Worm (Caenorhabditis elegans) whole organism, early embryonic: ENCODE results near the gene pigt-1.

Experiments
- B0310.2 ChIP-seq: sonication (generic microtip); optimal IDR thresholded peaks from 2 replicates; lab custom pipeline; 2016; ENCODE audit warnings: mild to moderate bottlenecking, missing genetic modification characterization, missing compliant biosample characterization
- F13C5.2 ChIP-seq: sonication (generic microtip); optimal IDR thresholded peaks from 2 replicates; lab custom pipeline; 2017; ENCODE audit warnings: mild to moderate bottlenecking, missing genetic modification characterization, inconsistent platforms, missing compliant biosample characterization
- aly-1 ChIP-seq: sonication (generic microtip); optimal IDR thresholded peaks from 2 replicates; lab custom pipeline; 2016; ENCODE audit warnings: missing genetic modification characterization, missing compliant biosample characterization
- ama-1 ChIP-seq: fragments of 150-350 bp; optimal IDR thresholded peaks from 2 replicates; lab custom pipeline; 2014
- ceh-13 ChIP-seq: fragments of 200-800 bp; sonication (Bioruptor generic); optimal IDR thresholded peaks from 2 replicates; lab custom pipeline; 2018; ENCODE audit warnings: mild to moderate bottlenecking, missing genetic modification characterization, missing compliant biosample characterization
- ceh-36 ChIP-seq: sonication (generic microtip); optimal IDR thresholded peaks from 2 replicates; lab custom pipeline; 2016; ENCODE audit warnings: missing genetic modification characterization, inconsistent platforms, missing compliant biosample characterization
- ets-7 ChIP-seq: sonication (generic microtip); optimal IDR thresholded peaks from 2 replicates; lab custom pipeline; 2016; ENCODE audit warnings: missing genotype, missing genetic modification characterization, missing compliant biosample characterization
- flt-1 ChIP-seq: fragments of 200-800 bp; sonication (Bioruptor generic); IDR thresholded peaks from 2 replicates; pipeline ENCODE4 v1.3.6; 2022; ENCODE audit warnings: missing genetic modification characterization, missing compliant biosample characterization
- hmbx-1 ChIP-seq: sonication (generic microtip); optimal IDR thresholded peaks from 2 replicates; lab custom pipeline; 2016; ENCODE audit warnings: mild to moderate bottlenecking, missing genetic modification characterization, missing compliant biosample characterization
- hmg-4 ChIP-seq: fragments of 200-800 bp; sonication (Bioruptor generic); optimal IDR thresholded peaks from 2 replicates; lab custom pipeline; 2018; ENCODE audit warnings: mild to moderate bottlenecking, missing genetic modification characterization, missing compliant biosample characterization
- hnd-1 ChIP-seq: sonication (generic microtip); optimal IDR thresholded peaks from 2 replicates; lab custom pipeline; 2016; ENCODE audit warnings: missing genetic modification characterization, missing compliant biosample characterization
- pes-1 ChIP-seq: fragments of 200-800 bp; sonication (Bioruptor generic); IDR thresholded peaks from 2 replicates; pipeline ENCODE4 v1.3.6; 2022; ENCODE audit warnings: missing genetic modification reagents, missing genetic modification characterization, missing compliant biosample characterization
- scrt-1 ChIP-seq: fragments of 200-800 bp; sonication (Bioruptor generic); IDR thresholded peaks from 2 replicates; pipeline ENCODE4 v1.3.6; 2022; ENCODE audit warnings: missing genetic modification characterization, missing compliant biosample characterization
- sea-1 ChIP-seq: fragments of 200-800 bp; sonication (Bioruptor generic); conservative IDR thresholded peaks from 2 replicates; pipeline ENCODE4 v1.3.6; 2022; ENCODE audit warnings: missing genetic modification characterization, missing compliant biosample characterization
- tbx-11 ChIP-seq: fragments of 200-800 bp; sonication (Bioruptor generic); IDR thresholded peaks from 2 replicates; pipeline ENCODE4 v1.3.6; 2022; ENCODE audit warnings: missing genetic modification characterization, missing compliant biosample characterization
- tbx-37 ChIP-seq: fragments of 200-800 bp; sonication (Bioruptor generic); conservative IDR thresholded peaks from 2 replicates; pipeline ENCODE4 v1.3.6; 2022; ENCODE audit warnings: missing genetic modification reagents, missing genetic modification characterization, missing compliant biosample characterization
- tra-4 ChIP-seq: sonication (generic microtip); optimal IDR thresholded peaks from 2 replicates; lab custom pipeline; 2017; ENCODE audit warnings: missing genetic modification characterization, missing compliant biosample characterization

pigt-1 gene

ce11 chrV:10937294-10937693 lies 21.3 kb downstream of the pigt-1 start:
- no peak for TF ChIP-seq hmbx-1 (tag; lab: Kevin White, UChicago)
- TF ChIP-seq hnd-1, result no peak
- no peak for TF ChIP-seq tbx-11 (GFP tag; lab: Robert Waterston, UW)
- no peak for TF ChIP-seq tra-4 (tag; lab: Kevin White, UChicago)
- TF ChIP-seq F13C5.2 (tag; lab: Kevin White, UChicago), result no peak
- no peak for TF ChIP-seq ets-7 (tag; lab: Kevin White, UChicago)
- TF ChIP-seq ama-1 (lab: Kevin White, UChicago), result no peak
- no peak for TF ChIP-seq tbx-37 (GFP tag; lab: Robert Waterston, UW)
- no peak for TF ChIP-seq hmg-4 (GFP tag; lab: Kevin White, UChicago)
- TF ChIP-seq pes-1 (GFP tag; lab: Robert Waterston, UW), result no peak
- no peak for TF ChIP-seq ceh-36 (tag; lab: Kevin White, UChicago)
- TF ChIP-seq B0310.2, result no peak
- no peak for TF ChIP-seq scrt-1 (GFP tag; lab: Robert Waterston, UW)
- no peak for TF ChIP-seq sea-1 (GFP tag; lab: Robert Waterston, UW)
- no peak for TF ChIP-seq ceh-13 (GFP tag; lab: Kevin White, UChicago)
- no peak for TF ChIP-seq aly-1 (tag; lab: Kevin White, UChicago)
- TF ChIP-seq flt-1, result no peak

ce11 chrV:10936681-10937080 lies 21.9 kb downstream of the pigt-1 start, which contains the start of gene F17C11.12:
Gene F17C11.12 (minus strand): TSS chrV:10936920.
- TF ChIP-seq tra-4 (tag; lab: Kevin White, UChicago), result no peak
- TF ChIP-seq scrt-1 (GFP tag; lab: Robert Waterston, UW), result no peak
- TF ChIP-seq tbx-11 (GFP tag; lab: Robert Waterston, UW), result no peak
- no peak for TF ChIP-seq ceh-36 (tag; lab: Kevin White, UChicago)
- TF ChIP-seq flt-1, result no peak
- no peak for TF ChIP-seq hmbx-1 (tag; lab: Kevin White, UChicago)
- TF ChIP-seq hnd-1, result no peak
- TF ChIP-seq pes-1 (GFP tag; lab: Robert Waterston, UW), result no peak
- no peak for TF ChIP-seq ama-1 (lab: Kevin White, UChicago)
- no peak for TF ChIP-seq ets-7 (tag; lab: Kevin White, UChicago)
- no peak for TF ChIP-seq sea-1 (GFP tag; lab: Robert Waterston, UW)

DNA sequence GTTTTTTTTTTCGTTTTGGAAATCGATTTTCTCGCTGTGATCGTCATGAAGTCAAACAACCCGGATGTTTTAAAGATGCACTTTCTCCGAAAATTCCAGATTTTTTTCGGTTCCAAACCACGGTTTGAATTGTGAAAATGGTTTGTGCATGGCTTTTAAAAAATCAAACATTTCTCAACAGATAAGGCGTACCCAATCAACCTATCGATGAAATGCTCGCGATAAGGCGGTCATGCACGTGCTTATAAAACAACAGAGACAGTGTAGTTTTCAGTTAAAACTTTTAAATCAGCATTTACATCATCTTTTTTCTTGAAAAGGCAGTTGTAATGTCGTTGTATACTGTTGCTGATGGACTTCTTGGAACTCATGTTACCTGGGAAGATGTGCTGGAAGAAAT lies 26.2 kb downstream of the pigt-1 start, which contains the start of gene F58B4.5:
Gene F58B4.5 (plus strand): TSS at position 283 of the 400 bp plus-strand sequence.
- TF ChIP-seq tbx-37 (GFP tag; lab: Robert Waterston, UW) (no peak), scrt-1 (GFP tag; lab: Robert Waterston, UW) (no peak), F13C5.2 (tag; lab: Kevin White, UChicago) (no peak), ama-1 (lab: Kevin White, UChicago) (no peak), hnd-1 (no peak), B0310.2 (no peak)

ce11 chrV:10931189-10931588 lies 27.4 kb downstream of the pigt-1 start, which contains the start of gene scvp-1:
Gene scvp-1 (minus strand): TSS chrV:10931289.
- TF ChIP-seq tbx-11 (GFP tag; lab: Robert Waterston, UW) (no peak), B0310.2 (no peak), aly-1 (tag; lab: Kevin White, UChicago) (no peak), ceh-36 (tag; lab: Kevin White, UChicago) (no peak), ceh-13 (GFP tag; lab: Kevin White, UChicago) (no peak), pes-1 (GFP tag; lab: Robert Waterston, UW) (no peak), ama-1 (lab: Kevin White, UChicago) (no peak), sea-1 (GFP tag; lab: Robert Waterston, UW) (no peak)

DNA sequence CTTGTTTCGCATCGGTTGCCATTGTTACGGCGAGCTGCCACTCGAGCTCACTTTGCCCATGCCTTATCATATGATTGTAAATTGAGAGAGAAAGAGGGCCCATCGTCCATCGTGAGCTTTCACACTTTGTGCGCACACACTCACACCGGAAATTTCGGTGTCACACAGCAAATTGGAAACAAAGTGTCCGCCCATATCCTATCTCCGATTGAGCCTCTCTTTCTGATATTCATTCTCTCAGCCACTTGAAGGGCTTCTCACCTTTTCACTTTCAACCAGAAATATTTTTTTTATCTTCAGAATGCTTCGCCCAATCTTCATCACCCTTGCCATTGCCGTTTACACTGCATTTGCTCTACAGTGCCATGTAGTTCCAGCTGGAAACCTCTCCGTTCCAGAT lies 29.1 kb downstream of the pigt-1 start, which contains the start of gene F58B4.3:
Gene F58B4.3 (plus strand): TSS at position 301 of the 400 bp plus-strand sequence.
- no peak for TF ChIP-seq B0310.2
- TF ChIP-seq hnd-1, result no peak
- TF ChIP-seq hmg-4 (GFP tag; lab: Kevin White, UChicago), result no peak
- no peak for TF ChIP-seq ets-7 (tag; lab: Kevin White, UChicago)
- TF ChIP-seq tbx-37 (GFP tag; lab: Robert Waterston, UW), result no peak
- no peak for TF ChIP-seq scrt-1 (GFP tag; lab: Robert Waterston, UW)
- TF ChIP-seq aly-1 (tag; lab: Kevin White, UChicago), result no peak
- no peak for TF ChIP-seq tbx-11 (GFP tag; lab: Robert Waterston, UW)
- TF ChIP-seq hmbx-1 (tag; lab: Kevin White, UChicago), result no peak
- TF ChIP-seq pes-1 (GFP tag; lab: Robert Waterston, UW), result no peak
- TF ChIP-seq tra-4 (tag; lab: Kevin White, UChicago), result no peak
- TF ChIP-seq ceh-36 (tag; lab: Kevin White, UChicago), result no peak
- TF ChIP-seq F13C5.2 (tag; lab: Kevin White, UChicago), result no peak
- TF ChIP-seq ama-1 (lab: Kevin White, UChicago), result no peak
- no peak for TF ChIP-seq sea-1 (GFP tag; lab: Robert Waterston, UW)
- no peak for TF ChIP-seq ceh-13 (GFP tag; lab: Kevin White, UChicago)
- TF ChIP-seq flt-1, result no peak

- TF ChIP-seq flt-1, result no peak
- no peak for TF ChIP-seq tbx-37 (GFP tag; lab: Robert Waterston, UW)
- TF ChIP-seq F13C5.2 (tag; lab: Kevin White, UChicago), result no peak
- TF ChIP-seq pes-1 (GFP tag; lab: Robert Waterston, UW), result no peak
- TF ChIP-seq B0310.2, result no peak
- no peak for TF ChIP-seq ceh-36 (tag; lab: Kevin White, UChicago)
- no peak for TF ChIP-seq hmbx-1 (tag; lab: Kevin White, UChicago)
- no peak for TF ChIP-seq hmg-4 (GFP tag; lab: Kevin White, UChicago)
- TF ChIP-seq tbx-11 (GFP tag; lab: Robert Waterston, UW), result no peak
- TF ChIP-seq scrt-1 (GFP tag; lab: Robert Waterston, UW), result no peak
- no peak for TF ChIP-seq hnd-1
- TF ChIP-seq ets-7 (tag; lab: Kevin White, UChicago), result no peak
- no peak for TF ChIP-seq ceh-13 (GFP tag; lab: Kevin White, UChicago)
- TF ChIP-seq sea-1 (GFP tag; lab: Robert Waterston, UW), result no peak
- TF ChIP-seq aly-1 (tag; lab: Kevin White, UChicago), result no peak
- no peak for TF ChIP-seq tra-4 (tag; lab: Kevin White, UChicago)
- TF ChIP-seq ama-1 (lab: Kevin White, UChicago), result no peak
Measured at ce11 chrV:10925658-10926057, 33.0 kb downstream of the pigt-1 start.

- no peak for TF ChIP-seq hnd-1
- no peak for TF ChIP-seq scrt-1 (GFP tag; lab: Robert Waterston, UW)
- no peak for TF ChIP-seq hmg-4 (GFP tag; lab: Kevin White, UChicago)
- TF ChIP-seq aly-1 (tag; lab: Kevin White, UChicago), result no peak
- TF ChIP-seq hmbx-1 (tag; lab: Kevin White, UChicago), result no peak
- no peak for TF ChIP-seq sea-1 (GFP tag; lab: Robert Waterston, UW)
- no peak for TF ChIP-seq tbx-11 (GFP tag; lab: Robert Waterston, UW)
- TF ChIP-seq flt-1, result no peak
- TF ChIP-seq ets-7 (tag; lab: Kevin White, UChicago), result no peak
- no peak for TF ChIP-seq tbx-37 (GFP tag; lab: Robert Waterston, UW)
- no peak for TF ChIP-seq ceh-36 (tag; lab: Kevin White, UChicago)
- TF ChIP-seq F13C5.2 (tag; lab: Kevin White, UChicago), result no peak
- TF ChIP-seq B0310.2, result no peak
- TF ChIP-seq ceh-13 (GFP tag; lab: Kevin White, UChicago), result no peak
- no peak for TF ChIP-seq tra-4 (tag; lab: Kevin White, UChicago)
- no peak for TF ChIP-seq pes-1 (GFP tag; lab: Robert Waterston, UW)
- no peak for TF ChIP-seq ama-1 (lab: Kevin White, UChicago)
Measured at ce11 chrV:10924731-10925130, 33.9 kb downstream of the pigt-1 start, which contains the start of gene F58B4.6. Gene F58B4.6 (plus strand): TSS chrV:10925031.
